Worm (Caenorhabditis elegans) whole organism, L1 larva: ENCODE measurements around the gene C15H9.2.

Source experiments
- F16B12.6 ChIP-seq: fragments of 150-350 bp; optimal IDR thresholded peaks from 2 replicates; lab custom pipeline; 2014; ENCODE audit warnings: missing biosample characterization, missing genetic modification characterization
- Y116A8C.19 ChIP-seq: sonication (generic microtip); optimal IDR thresholded peaks from 2 replicates; lab custom pipeline; 2016; ENCODE audit warnings: missing compliant biosample characterization, missing genetic modification characterization, borderline replicate concordance
- aha-1 ChIP-seq: fragments of 150-350 bp; optimal IDR thresholded peaks from 2 replicates; lab custom pipeline; 2014; ENCODE audit warnings: missing biosample characterization, missing genetic modification characterization
- alr-1 ChIP-seq: fragments of 200-800 bp; sonication (Bioruptor generic); optimal IDR thresholded peaks from 2 replicates; lab custom pipeline; 2018; ENCODE audit warnings: borderline replicate concordance, mild to moderate bottlenecking, missing genetic modification characterization, missing compliant biosample characterization
- aly-2 ChIP-seq: fragments of 150-350 bp; optimal IDR thresholded peaks from 2 replicates; lab custom pipeline; 2014; ENCODE audit warnings: missing biosample characterization, missing genetic modification characterization
- blmp-1 ChIP-seq: fragments of 150-350 bp; optimal IDR thresholded peaks from 2 replicates; lab custom pipeline; 2014; ENCODE audit warnings: missing biosample characterization, missing genetic modification characterization
- ceh-63 ChIP-seq: fragments of 200-800 bp; sonication (Bioruptor generic); optimal IDR thresholded peaks from 2 replicates; lab custom pipeline; 2018; ENCODE audit warnings: mild to moderate bottlenecking, missing genetic modification characterization, missing compliant biosample characterization
- ceh-8 ChIP-seq: fragments of 200-800 bp; sonication (Bioruptor generic); optimal IDR thresholded peaks from 2 replicates; lab custom pipeline; 2018; ENCODE audit warnings: mild to moderate bottlenecking, missing genetic modification characterization, moderate library complexity, missing compliant biosample characterization
- ceh-88 ChIP-seq: fragments of 200-800 bp; sonication (Bioruptor generic); IDR thresholded peaks from 2 replicates; pipeline ENCODE4 v1.3.6; 2022; ENCODE audit warnings: missing genetic modification characterization, missing compliant biosample characterization
- ceh-90 ChIP-seq: sonication (generic microtip); optimal IDR thresholded peaks from 2 replicates; lab custom pipeline; 2016; ENCODE audit warnings: missing genetic modification characterization, missing compliant biosample characterization
- efl-3 ChIP-seq: fragments of 200-800 bp; sonication (Bioruptor generic); optimal IDR thresholded peaks from 2 replicates; lab custom pipeline; 2018; ENCODE audit warnings: mild to moderate bottlenecking, missing genetic modification characterization, missing compliant biosample characterization
- egl-27 ChIP-seq, 2 experiments: fragments of 150-350 bp in 1 of 2; sonication (generic microtip); optimal IDR thresholded peaks; 3 replicates each; lab custom pipeline; 2017 to 2018; ENCODE audit warnings: missing biosample characterization in 2 of 2, missing genetic modification characterization in 2 of 2, missing genetic modification reagents in 2 of 2
- elt-2 ChIP-seq: sonication (generic microtip); optimal IDR thresholded peaks from 2 replicates; lab custom pipeline; 2016; ENCODE audit warnings: missing genetic modification characterization, mild to moderate bottlenecking, inconsistent platforms, missing compliant biosample characterization, missing genetic modification reagents
- elt-3 ChIP-seq, 6 experiments: fragments of 150-350 bp in 1 of 6; sonication (generic microtip); optimal IDR thresholded peaks; 2 replicates each; lab custom pipeline; 2017 to 2018; ENCODE audit warnings: missing biosample characterization in 6 of 6, missing genetic modification characterization in 6 of 6, inconsistent platforms in 1 of 6
- fkh-10 ChIP-seq: sonication (generic microtip); optimal IDR thresholded peaks from 2 replicates; lab custom pipeline; 2017; ENCODE audit warnings: missing biosample characterization, missing genetic modification reagents, missing genetic modification characterization
- hlh-17 ChIP-seq: fragments of 200-800 bp; sonication (Bioruptor generic); optimal IDR thresholded peaks from 2 replicates; lab custom pipeline; 2018; ENCODE audit warnings: missing genetic modification characterization, mild to moderate bottlenecking, missing compliant biosample characterization, moderate library complexity, borderline replicate concordance
- hlh-4 ChIP-seq: sonication (generic microtip); optimal IDR thresholded peaks from 2 replicates; lab custom pipeline; 2016; ENCODE audit warnings: mild to moderate bottlenecking, missing genetic modification characterization, missing compliant biosample characterization
- irx-1 ChIP-seq: sonication (generic microtip); optimal IDR thresholded peaks from 2 replicates; lab custom pipeline; 2016; ENCODE audit warnings: missing genetic modification characterization, missing compliant biosample characterization
- isw-1 ChIP-seq: fragments of 200-800 bp; sonication (Bioruptor generic); IDR thresholded peaks from 2 replicates; pipeline ENCODE4 v1.3.6; 2022; ENCODE audit warnings: missing genetic modification characterization, missing compliant biosample characterization
- jun-1 ChIP-seq: fragments of 150-350 bp; optimal IDR thresholded peaks from 2 replicates; lab custom pipeline; 2014; ENCODE audit warnings: missing biosample characterization, missing genetic modification reagents, missing genetic modification characterization
- lin-13 ChIP-seq: fragments of 150-350 bp; optimal IDR thresholded peaks from 2 replicates; lab custom pipeline; 2014; ENCODE audit warnings: missing biosample characterization, missing genetic modification reagents, missing genetic modification characterization
- lin-14 ChIP-seq: fragments of 200-800 bp; sonication (Bioruptor generic); optimal IDR thresholded peaks from 2 replicates; lab custom pipeline; 2018; ENCODE audit warnings: mild to moderate bottlenecking, missing genetic modification characterization, moderate library complexity, missing compliant biosample characterization
- lin-15B ChIP-seq: fragments of 150-350 bp; sonication (generic microtip); optimal IDR thresholded peaks from 3 replicates; lab custom pipeline; 2014; ENCODE audit warnings: missing biosample characterization, missing genetic modification characterization
- lin-35 ChIP-seq, 2 experiments: fragments of 150-350 bp; optimal IDR thresholded peaks; 2 replicates each; lab custom pipeline; 2014; ENCODE audit warnings: missing biosample characterization in 2 of 2, missing genetic modification characterization in 2 of 2, missing genetic modification reagents in 2 of 2
- lsy-2 ChIP-seq, 2 experiments: fragments of 150-350 bp; optimal IDR thresholded peaks; 2 replicates each; lab custom pipeline; 2014; ENCODE audit warnings: missing biosample characterization in 2 of 2, missing genetic modification characterization in 2 of 2
- mef-2 ChIP-seq: fragments of 150-350 bp; optimal IDR thresholded peaks from 2 replicates; lab custom pipeline; 2014; ENCODE audit warnings: missing biosample characterization, missing genetic modification characterization
- mep-1 ChIP-seq: fragments of 150-350 bp; optimal IDR thresholded peaks from 2 replicates; lab custom pipeline; 2014; ENCODE audit warnings: missing biosample characterization, missing genetic modification characterization
- nhr-19 ChIP-seq: fragments of 200-800 bp; sonication (Bioruptor generic); conservative IDR thresholded peaks from 2 replicates; pipeline ENCODE4 v1.3.6; 2022; ENCODE audit warnings: missing genetic modification characterization, missing compliant biosample characterization
- nhr-20 ChIP-seq: sonication (generic microtip); optimal IDR thresholded peaks from 2 replicates; lab custom pipeline; 2016; ENCODE audit warnings: mild to moderate bottlenecking, missing genetic modification characterization, missing compliant biosample characterization
- nhr-76 ChIP-seq: sonication (generic microtip); optimal IDR thresholded peaks from 2 replicates; lab custom pipeline; 2017; ENCODE audit warnings: missing biosample characterization, missing genetic modification characterization
- nhr-84 ChIP-seq: sonication (generic microtip); optimal IDR thresholded peaks from 2 replicates; lab custom pipeline; 2017; ENCODE audit warnings: missing biosample characterization, missing genetic modification characterization
- nhr-85 ChIP-seq: sonication (generic microtip); peaks from one replicate; lab custom pipeline; 2016; ENCODE audit warnings: missing genetic modification characterization, inconsistent platforms, missing compliant biosample characterization
- nhr-90 ChIP-seq: sonication (generic microtip); optimal IDR thresholded peaks from 2 replicates; lab custom pipeline; 2016; ENCODE audit warnings: mild to moderate bottlenecking, missing genetic modification characterization, missing compliant biosample characterization; ENCODE audit not compliant: poor library complexity
- pag-3 ChIP-seq: sonication (generic microtip); optimal IDR thresholded peaks from 2 replicates; lab custom pipeline; 2017; ENCODE audit warnings: missing genetic modification characterization, mild to moderate bottlenecking, missing compliant biosample characterization, antibody characterized with exemption, borderline replicate concordance; ENCODE audit not compliant: insufficient read depth
- pax-3 ChIP-seq: fragments of 200-800 bp; sonication (Bioruptor generic); optimal IDR thresholded peaks from 2 replicates; lab custom pipeline; 2018; ENCODE audit warnings: mild to moderate bottlenecking, missing genetic modification characterization, moderate library complexity, missing compliant biosample characterization
- rnt-1 ChIP-seq: sonication (generic microtip); optimal IDR thresholded peaks from 2 replicates; lab custom pipeline; 2016; ENCODE audit warnings: mild to moderate bottlenecking, missing genetic modification characterization, moderate library complexity, missing compliant biosample characterization
- snpc-4 ChIP-seq: fragments of 150-350 bp; optimal IDR thresholded peaks from 2 replicates; lab custom pipeline; 2014; ENCODE audit warnings: missing biosample characterization, missing genetic modification characterization
- snu-23 ChIP-seq: sonication (generic microtip); optimal IDR thresholded peaks from 2 replicates; lab custom pipeline; 2016; ENCODE audit warnings: missing genetic modification characterization, missing compliant biosample characterization
- tlp-1 ChIP-seq: fragments of 150-350 bp; optimal IDR thresholded peaks from 2 replicates; lab custom pipeline; 2014; ENCODE audit warnings: missing biosample characterization, missing genetic modification characterization
- unc-62 ChIP-seq: fragments of 150-350 bp; optimal IDR thresholded peaks from 2 replicates; lab custom pipeline; 2014; ENCODE audit warnings: missing biosample characterization, missing genetic modification reagents, missing genetic modification characterization
- unc-86 ChIP-seq: sonication (generic microtip); optimal IDR thresholded peaks from 2 replicates; lab custom pipeline; 2016; ENCODE audit warnings: missing genetic modification characterization, missing compliant biosample characterization
- unc-98 ChIP-seq: fragments of 200-800 bp; sonication (Bioruptor generic); IDR thresholded peaks from 2 replicates; pipeline ENCODE4 v1.3.6; 2022; ENCODE audit warnings: missing genetic modification characterization, missing compliant biosample characterization
- xbp-1 ChIP-seq: sonication (generic microtip); optimal IDR thresholded peaks from 2 replicates; lab custom pipeline; 2016; ENCODE audit warnings: missing genetic modification characterization, missing compliant biosample characterization
- ztf-11 ChIP-seq, 2 experiments: sonication (generic microtip); optimal IDR thresholded peaks; 2 replicates each; lab custom pipeline; 2016 to 2017; ENCODE audit warnings: missing genetic modification characterization in 2 of 2, missing biosample characterization in 1 of 2, missing compliant biosample characterization in 1 of 2
- ztf-4 ChIP-seq: fragments of 150-350 bp; optimal IDR thresholded peaks from 2 replicates; lab custom pipeline; 2014; ENCODE audit warnings: missing biosample characterization, missing genetic modification characterization

C15H9.2 gene

DNA sequence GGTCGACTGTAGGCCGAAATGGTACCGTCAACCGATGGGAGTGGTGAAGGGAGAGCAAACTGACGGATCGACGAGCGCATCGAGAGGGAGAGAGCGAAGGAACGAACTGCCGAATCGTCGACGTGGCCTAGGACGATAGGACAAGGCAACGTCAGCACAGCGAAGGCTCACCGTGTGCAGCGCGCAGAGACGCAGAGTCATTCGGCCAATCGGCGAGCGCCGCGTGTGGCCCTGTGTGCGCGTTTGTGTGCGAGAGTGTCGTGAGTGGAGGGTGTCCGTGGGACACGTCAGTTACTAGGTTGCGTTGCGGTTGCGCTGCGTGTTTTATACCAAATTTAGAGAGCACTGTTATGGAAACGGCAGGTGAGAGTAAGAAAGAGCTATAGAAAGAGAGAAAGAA lies 26.4 kb upstream of the C15H9.2 start, which contains the start of gene hsp-3 (continued):
- peak; percentile 59; the same call in 1 of the 2 replicates for TF ChIP-seq unc-98 (GFP tag; lab: Robert Waterston, UW)

DNA sequence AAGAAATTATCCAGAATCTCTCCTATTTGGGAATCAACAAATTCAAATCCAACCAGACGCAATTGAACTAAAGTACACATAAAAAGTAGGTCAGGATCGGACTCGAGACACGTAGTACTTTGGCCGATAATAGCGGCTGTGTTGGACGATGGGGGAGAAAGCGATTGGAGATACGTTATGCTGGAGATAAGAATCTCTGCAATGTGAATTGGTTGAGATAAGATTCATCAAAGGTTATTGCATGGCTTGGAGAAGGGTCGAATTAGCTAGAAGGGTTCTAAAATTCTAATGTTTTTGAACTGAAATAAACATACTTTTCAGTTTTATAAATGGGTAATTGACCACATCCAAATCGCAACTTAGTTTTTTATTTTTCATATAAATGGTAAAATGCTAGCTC lies 25.8 kb upstream of the C15H9.2 start:
- TF ChIP-seq nhr-85 (peak; percentile 69), lin-15B (no peak), blmp-1 (tag; lab: Kevin White, UChicago) (peak; percentile 72), elt-3 (tag; optimal IDR thresholded peaks at IDR 0.05; lab: Kevin White, UChicago) (peak in 1 of 6 experiments; percentile 21), rnt-1 (tag; lab: Kevin White, UChicago) (peak; percentile 29)

DNA sequence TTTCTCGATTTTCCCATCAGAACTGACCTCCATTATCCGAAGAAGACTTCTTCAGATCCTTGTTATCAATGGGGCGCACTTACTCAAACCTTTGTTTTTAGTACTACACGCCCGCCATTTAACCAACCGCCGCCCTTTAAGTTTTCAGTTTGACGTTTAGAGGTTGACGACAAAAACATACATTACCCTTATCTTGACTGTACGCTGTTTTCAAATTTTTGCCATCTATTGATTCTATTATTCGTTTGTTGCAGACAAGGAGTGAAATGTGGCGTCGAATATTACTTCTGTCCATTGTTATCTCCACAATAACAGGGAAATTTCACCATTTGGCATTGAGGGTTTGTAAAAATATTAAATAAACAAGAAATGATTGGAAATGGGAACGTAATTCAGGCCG lies 25.3 kb upstream of the C15H9.2 start, which contains the start of gene C15H9.5:
Gene C15H9.5 (plus strand): TSS at position 255 of the 400 bp plus-strand sequence.
- TF ChIP-seq fkh-10 (GFP tag; lab: Kevin White, UChicago) (no peak), isw-1 (GFP tag; lab: Robert Waterston, UW) (no peak), nhr-19 (GFP tag; lab: Robert Waterston, UW) (no peak), mep-1 (tag; lab: Kevin White, UChicago) (peak; percentile 33), irx-1 (tag; lab: Kevin White, UChicago) (no peak), aly-2 (no peak), nhr-76 (no peak), snpc-4 (tag; lab: Kevin White, UChicago) (no peak), pag-3 (tag; lab: Kevin White, UChicago) (no peak), lsy-2 (tag; optimal IDR thresholded peaks at IDR 0.05; lab: Kevin White, UChicago) (peak in 1 of 2 experiments; percentile 28), tlp-1 (tag; lab: Kevin White, UChicago) (no peak), xbp-1 (peak; percentile 76), unc-62 (no peak)

DNA sequence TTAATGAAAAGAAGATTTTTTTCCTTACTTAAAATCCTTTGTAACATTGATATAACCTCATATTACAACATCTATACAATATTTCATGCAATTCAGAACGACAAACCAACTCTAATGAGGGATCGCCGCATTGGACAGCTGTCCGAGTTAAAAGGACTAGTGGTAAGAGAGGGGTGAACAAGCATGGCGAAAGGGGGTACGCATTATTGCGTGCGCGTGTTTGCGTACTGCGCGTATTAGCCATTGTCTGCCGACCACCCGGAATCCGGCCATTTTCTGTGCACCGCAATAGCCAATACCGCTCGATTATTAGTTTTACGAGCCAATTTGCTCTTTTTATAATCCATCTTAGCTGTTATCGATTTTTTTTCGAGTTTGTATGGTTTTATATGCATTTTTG lies 20.8 kb upstream of the C15H9.2 start, which contains the start of gene C15H9.4:
Gene C15H9.4 (plus strand): TSS at position 93 of the 400 bp plus-strand sequence.
- TF ChIP-seq pag-3 (tag; lab: Kevin White, UChicago) (no peak), ceh-90 (tag; lab: Kevin White, UChicago) (no peak), alr-1 (tag; lab: Kevin White, UChicago) (no peak), aly-2 (no peak), unc-62 (no peak), nhr-84 (tag; lab: Kevin White, UChicago) (no peak), aha-1 (tag; lab: Kevin White, UChicago) (no peak), blmp-1 (tag; lab: Kevin White, UChicago) (no peak), unc-98 (GFP tag; lab: Robert Waterston, UW) (no peak), nhr-90 (tag; lab: Kevin White, UChicago) (peak; percentile 30), irx-1 (tag; lab: Kevin White, UChicago) (no peak), lin-35 (GFP tag; optimal IDR thresholded peaks at IDR 0.05; lab: Kevin White, UChicago) (peak; percentile 18 to 24), mef-2 (tag; lab: Kevin White, UChicago) (no peak), elt-2 (tag; lab: Kevin White, UChicago) (no peak), F16B12.6 (tag; lab: Kevin White, UChicago) (peak; percentile 92), snu-23 (GFP tag; lab: Kevin White, UChicago) (peak; percentile 67), jun-1 (tag; lab: Kevin White, UChicago) (no peak), isw-1 (GFP tag; lab: Robert Waterston, UW) (peak; percentile 29; the same call in 1 of the 2 replicates), egl-27 (tag; optimal IDR thresholded peaks at IDR 0.05; lab: Kevin White, UChicago) (no peak), nhr-20 (tag; lab: Kevin White, UChicago) (peak; percentile 62), lsy-2 (tag; optimal IDR thresholded peaks at IDR 0.05; lab: Kevin White, UChicago) (peak; percentile 19 to 46), ztf-11 (tag; optimal IDR thresholded peaks at IDR 0.05; lab: Kevin White, UChicago) (peak in 1 of 2 experiments; percentile 37), pax-3 (tag; lab: Kevin White, UChicago) (no peak), ceh-8 (GFP tag; lab: Kevin White, UChicago) (no peak), efl-3 (GFP tag; lab: Kevin White, UChicago) (no peak), lin-13 (GFP tag; lab: Kevin White, UChicago) (no peak), Y116A8C.19 (tag; lab: Kevin White, UChicago) (no peak), hlh-4 (no peak), ceh-88 (GFP tag; lab: Robert Waterston, UW) (no peak), lin-14 (peak; percentile 78), hlh-17 (GFP tag; lab: Kevin White, UChicago) (no peak), ceh-63 (GFP tag; lab: Kevin White, UChicago) (no peak), ztf-4 (tag; lab: Kevin White, UChicago) (no peak), unc-86 (tag; lab: Kevin White, UChicago) (peak; percentile 18)
